Fruit fly (Drosophila melanogaster) S2 (cell line): ENCODE measurements around the gene galectin.

Experiments used
- CG8478 ChIP-seq: fragments of >200 bp; optimal IDR thresholded peaks from 2 replicates; lab custom pipeline; 2018
- CTCF ChIP-seq, 2 experiments: fragments of >200 bp; optimal IDR thresholded peaks; 2 replicates each; lab custom pipeline; 2018

galectin gene

DNA sequence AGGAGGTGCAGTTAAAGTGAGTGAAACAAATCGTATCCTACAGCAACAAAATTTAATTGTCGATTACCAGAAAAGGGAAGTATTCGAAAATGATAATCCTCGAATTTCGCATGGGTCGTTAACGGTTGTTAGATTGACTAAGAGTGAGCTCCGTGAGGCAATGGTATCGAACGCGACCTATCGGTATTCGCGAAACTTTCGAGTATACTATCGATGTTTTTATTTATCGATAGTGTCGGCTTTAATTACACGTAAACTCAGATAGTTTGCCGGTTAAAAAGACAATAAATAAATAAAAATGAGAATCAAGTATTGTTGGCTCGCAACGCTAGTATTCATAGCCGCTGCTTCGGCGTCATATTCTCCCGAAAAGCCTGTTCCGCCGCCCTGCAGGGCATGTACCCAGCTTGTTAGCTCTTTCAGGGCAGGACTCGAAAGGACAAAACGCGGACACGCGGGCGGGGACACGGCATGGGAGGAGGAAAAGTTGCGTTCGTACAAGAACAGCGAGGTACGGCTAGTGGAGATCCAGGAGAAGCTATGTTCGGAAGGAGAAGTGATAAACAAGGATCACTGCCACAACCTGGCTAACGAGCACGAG is 30.7 kb downstream of the galectin start, which contains the start of gene Creld:
Gene Creld, plus strand, starts transcription at position 220 of the 601 bp plus-strand sequence.
- TF ChIP-seq CTCF (optimal IDR thresholded peaks at IDR 0.05; lab: Kevin White, UChicago) (peak; percentile 24 to 38), CG8478 (no peak)

DNA sequence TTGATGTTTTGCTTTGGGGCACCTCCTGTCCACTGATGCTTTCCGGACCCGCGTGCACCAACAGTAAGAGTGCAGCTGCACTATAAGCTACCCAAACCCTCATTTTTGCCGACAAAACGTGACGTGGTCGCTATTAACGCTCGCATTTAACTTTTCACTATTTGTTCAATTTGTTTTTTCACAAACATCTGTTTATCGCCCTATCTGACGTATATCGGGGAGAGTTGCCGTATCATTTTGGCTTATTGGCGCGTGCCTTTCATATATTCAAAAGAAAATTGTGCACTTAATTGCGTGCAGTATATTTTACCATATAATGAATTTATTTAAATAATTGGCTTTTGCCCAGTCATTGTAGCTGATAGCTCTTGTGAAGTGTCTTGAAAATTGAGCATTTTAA is 35.0 kb downstream of the galectin start, which contains the start of the genes Nhe1 and Sam-S:
Gene Nhe1, minus strand, starts transcription at position 193 of the 400 bp plus-strand sequence.
Gene Sam-S, plus strand, starts transcription at position 364 of the 400 bp plus-strand sequence.
- TF ChIP-seq CG8478 = no peak
- no peak for TF ChIP-seq CTCF (optimal IDR thresholded peaks at IDR 0.05; lab: Kevin White, UChicago)

- no peak for TF ChIP-seq CTCF (optimal IDR thresholded peaks at IDR 0.05; lab: Kevin White, UChicago)
Measured at dm6 chr2L:107032-107431, 35.5 kb downstream of the galectin start.

dm6 chr2L:107476-108436 is 36.2 kb downstream of the galectin start:
- TF ChIP-seq CTCF (optimal IDR thresholded peaks at IDR 0.05; lab: Kevin White, UChicago) = peak in 1 of 2 experiments; percentile 2
- no peak for TF ChIP-seq CG8478

DNA sequence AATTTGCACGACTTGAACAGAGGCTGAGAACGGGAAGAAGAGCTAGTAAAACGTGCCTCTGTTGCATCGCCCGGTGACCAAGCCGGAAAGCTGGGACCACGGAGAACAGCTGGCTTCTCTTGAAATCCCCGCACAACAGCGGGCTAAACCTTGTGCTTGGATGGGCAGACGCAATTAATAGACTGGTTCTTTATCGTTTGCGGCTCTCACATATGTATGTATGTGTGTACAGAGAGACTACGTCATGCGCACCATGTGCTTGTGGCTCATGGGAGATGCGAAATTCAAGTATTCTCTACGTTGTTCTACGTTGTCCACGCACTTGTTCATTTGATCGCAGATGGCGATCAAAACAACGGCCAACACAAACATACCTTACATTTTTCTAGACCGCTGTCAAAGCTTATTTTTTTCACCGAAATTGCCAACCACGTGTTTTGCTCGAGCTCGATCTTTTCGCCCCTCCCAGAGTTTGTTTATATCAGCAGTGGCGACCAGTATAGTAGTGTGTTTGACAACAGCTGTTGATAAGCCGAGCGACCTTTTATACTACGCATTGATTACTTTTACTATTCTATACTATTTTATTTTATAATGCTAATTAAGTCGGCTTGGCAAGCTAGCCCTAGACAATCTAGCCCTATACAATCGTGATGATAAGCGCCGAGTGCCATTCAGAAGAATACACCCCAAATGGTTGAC is 37.7 kb downstream of the galectin start:
- no peak for TF ChIP-seq CTCF (optimal IDR thresholded peaks at IDR 0.05; lab: Kevin White, UChicago)
- no peak for TF ChIP-seq CG8478

DNA sequence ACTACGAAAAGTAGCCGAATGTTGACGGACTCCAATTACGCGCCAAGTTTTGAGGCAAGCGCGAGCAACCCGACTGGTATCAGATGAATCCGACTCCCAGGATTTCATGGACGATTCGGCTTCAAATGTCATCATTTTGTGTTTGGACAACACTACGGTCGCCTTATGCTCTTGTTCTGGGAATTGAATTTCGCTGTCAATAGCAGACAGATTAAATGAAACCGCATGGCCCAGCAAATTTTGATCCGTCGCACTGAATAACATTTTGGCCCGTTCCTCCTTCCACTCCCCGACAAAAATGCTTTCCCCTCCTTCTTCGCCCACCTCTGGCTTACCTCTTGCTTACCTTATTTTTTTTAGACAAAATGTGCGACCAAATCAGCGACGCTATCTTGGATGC is 38.5 kb downstream of the galectin start:
- no peak for TF ChIP-seq CTCF (optimal IDR thresholded peaks at IDR 0.05; lab: Kevin White, UChicago)
- no peak for TF ChIP-seq CG8478

DNA sequence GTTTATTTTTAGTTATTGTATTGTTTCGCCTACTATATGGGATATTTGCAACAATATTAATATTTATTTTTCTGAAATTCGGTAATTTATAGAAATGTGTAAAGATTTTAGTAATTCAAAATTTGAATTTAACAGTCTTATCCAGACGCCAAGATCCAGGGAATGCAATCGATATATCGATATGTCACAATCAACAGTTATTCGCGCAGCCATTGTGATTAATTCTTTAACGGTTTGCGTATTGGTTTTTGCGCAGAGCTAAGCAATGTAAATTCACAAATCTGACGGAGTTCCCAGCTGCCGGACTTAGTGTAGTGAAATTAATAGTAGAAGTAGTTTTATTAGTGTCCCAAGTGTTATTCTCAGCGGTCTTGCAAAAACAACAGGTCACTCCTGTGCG is 42.9 kb downstream of the galectin start, which contains the start of gene ND-15:
Gene ND-15, plus strand, starts transcription at position 298 of the 400 bp plus-strand sequence.
- TF ChIP-seq CTCF (optimal IDR thresholded peaks at IDR 0.05; lab: Kevin White, UChicago) = peak in 1 of 2 experiments; percentile 14
- TF ChIP-seq CG8478 = no peak

DNA sequence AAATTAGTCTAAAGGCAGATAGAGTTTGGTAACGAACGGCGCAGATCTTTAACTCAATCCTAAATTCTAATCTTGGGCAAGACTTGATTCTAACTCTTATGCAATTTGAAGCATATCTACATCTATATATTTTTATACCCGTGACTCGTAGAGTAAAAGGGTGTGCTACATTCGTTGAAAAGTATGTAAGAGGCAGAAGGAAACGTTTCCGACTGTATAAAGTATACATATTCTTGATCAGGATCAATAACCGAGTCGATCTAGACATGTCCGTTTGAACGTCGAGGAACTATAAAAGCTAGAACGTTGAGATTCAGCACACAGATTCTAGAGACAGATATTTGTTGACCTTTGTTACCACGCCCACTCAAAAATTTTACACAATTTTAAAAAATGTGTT is 44.8 kb downstream of the galectin start, which contains the start of gene CG13694:
Gene CG13694, minus strand, starts transcription at position 101 of the 400 bp plus-strand sequence.
- no peak for TF ChIP-seq CG8478
- no peak for TF ChIP-seq CTCF (optimal IDR thresholded peaks at IDR 0.05; lab: Kevin White, UChicago)

DNA sequence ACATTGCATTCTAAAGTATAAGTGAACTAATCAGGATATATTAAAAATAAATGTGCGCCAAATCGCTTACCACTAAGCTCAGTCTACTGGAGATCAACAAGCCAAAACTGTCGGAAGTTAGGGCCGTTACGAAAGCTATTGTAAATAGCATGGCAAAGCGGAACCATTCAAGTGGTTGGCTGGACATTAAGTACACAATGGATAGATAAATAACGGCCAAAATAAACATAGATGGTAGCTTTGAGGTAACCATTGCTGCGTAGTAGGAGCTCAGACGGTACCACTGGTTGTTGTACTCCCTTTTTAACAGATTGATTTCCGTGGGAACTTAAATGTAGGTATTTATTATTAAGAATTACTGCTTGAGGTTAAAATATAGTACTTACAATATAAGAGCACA is 46.2 kb downstream of the galectin start:
- no peak for TF ChIP-seq CG8478
- TF ChIP-seq CTCF (optimal IDR thresholded peaks at IDR 0.05; lab: Kevin White, UChicago) = no peak

DNA sequence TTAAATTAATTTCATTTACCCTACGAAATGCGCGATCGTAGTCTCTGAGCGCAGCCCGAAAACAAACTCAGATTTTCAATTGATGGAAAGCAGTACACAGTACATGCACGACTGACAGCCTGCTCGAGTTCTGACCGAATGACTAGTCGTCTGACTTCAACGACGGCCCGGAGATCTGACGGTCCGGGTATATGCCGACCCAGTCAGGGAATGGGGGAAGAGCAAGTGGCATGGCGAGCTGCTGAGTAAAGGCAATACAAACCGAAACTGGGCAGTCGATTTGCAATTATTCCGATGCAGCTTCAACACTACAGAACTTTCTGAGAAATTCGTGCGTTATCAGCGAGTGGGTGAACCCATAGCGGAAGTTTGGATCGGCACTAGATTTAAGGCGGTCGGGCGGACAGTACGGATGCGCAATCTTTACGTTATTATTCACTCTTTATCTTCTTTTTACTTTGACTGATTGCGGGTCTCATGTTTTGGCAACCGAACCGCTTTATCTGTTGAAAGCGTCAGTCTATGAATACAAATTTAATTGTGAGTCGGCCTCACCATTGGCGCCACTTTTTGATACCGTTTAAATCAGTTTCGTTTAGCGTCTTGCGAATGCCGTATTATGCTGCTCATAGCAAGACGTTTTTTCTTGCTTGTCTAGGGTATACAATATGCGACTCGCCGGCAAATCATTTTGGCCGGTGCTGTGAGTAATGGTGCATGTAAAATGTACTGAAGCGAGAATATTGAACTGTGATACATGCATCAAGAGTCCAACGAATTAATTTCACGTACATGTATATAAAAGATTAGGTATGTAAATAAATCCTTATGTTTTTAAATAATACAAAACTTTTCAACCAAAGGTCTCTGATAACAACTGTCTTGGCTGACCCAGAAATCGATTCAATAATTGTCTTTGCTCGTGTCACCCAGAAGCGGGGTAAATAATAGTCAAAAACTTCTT is 49.2 kb downstream of the galectin start:
- TF ChIP-seq CTCF (optimal IDR thresholded peaks at IDR 0.05; lab: Kevin White, UChicago) (no peak), CG8478 (no peak)

DNA sequence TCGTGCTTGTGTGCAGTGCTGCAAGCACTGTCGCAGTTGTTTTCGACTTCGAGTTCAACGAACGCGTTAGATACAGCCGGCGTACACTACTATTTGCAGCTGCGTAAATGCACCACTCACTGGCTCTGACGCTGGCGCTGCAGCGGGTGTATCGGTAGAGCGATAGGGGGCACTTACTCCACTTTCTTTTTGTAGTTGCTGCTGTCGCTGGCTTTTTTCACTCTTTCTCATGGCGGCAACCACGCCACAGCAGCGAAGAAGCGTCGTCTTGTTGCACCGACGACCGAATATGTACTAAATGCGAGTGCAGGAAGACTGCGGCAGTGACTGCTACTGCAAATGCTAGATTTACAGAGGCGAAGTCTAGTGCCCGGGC is 49.9 kb downstream of the galectin start, which contains the start of gene CG4822:
Gene CG4822, minus strand, starts transcription at position 299 of the 376 bp plus-strand sequence.
- no peak for TF ChIP-seq CG8478
- TF ChIP-seq CTCF (optimal IDR thresholded peaks at IDR 0.05; lab: Kevin White, UChicago) = no peak

DNA sequence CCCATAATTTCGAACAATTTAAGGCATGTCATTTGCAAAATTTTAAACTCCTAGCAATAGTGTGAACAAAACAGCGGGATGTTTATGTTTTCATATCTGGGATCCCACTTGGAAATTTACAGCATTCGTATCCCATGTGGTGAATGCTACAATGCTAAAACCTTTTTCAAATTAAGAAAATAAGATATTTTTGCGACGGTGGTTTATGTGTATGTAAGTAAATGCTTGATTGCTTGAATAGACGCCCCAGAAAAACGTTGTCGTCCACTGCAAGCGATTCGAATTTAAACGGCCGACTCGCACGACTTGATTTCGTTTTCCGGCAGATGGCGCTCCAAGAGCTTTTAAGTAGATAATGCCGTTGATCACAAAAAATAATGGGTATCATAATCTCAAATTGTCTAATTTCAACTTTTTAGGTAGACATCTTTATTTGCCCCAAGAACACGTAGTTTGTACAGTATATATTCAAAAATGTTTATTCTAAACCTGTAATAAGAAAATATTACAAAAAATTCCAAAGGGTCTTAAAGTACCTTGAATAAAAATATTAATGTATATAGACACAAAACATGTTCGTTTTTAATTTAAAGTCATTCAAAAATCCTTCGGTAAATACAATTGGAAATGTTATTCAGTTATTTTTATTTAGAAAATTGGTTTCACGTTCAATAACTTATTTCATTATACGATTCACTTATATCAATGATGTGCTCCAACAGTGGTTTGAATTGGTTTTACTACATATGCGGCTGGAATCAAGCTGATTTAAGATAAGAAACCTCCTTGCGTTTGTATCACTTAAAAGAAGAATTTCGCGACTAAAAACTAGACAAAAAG is 50.8 kb downstream of the galectin start:
- TF ChIP-seq CTCF (optimal IDR thresholded peaks at IDR 0.05; lab: Kevin White, UChicago) (peak; percentile 42 to 66), CG8478 (no peak)

- TF ChIP-seq CG8478 = no peak
- no peak for TF ChIP-seq CTCF (optimal IDR thresholded peaks at IDR 0.05; lab: Kevin White, UChicago)
Measured at dm6 chr2L:123007-123327, 51.4 kb downstream of the galectin start.
